Fruit fly (Drosophila melanogaster): ENCODE measurements around the gene lmgB.

- TF ChIP-seq EcR (GFP tag; optimal IDR thresholded peaks at IDR 0.05), result no peak
- TF ChIP-seq CG8478 (optimal IDR thresholded peaks at IDR 0.05), result no peak
- TF ChIP-seq usp (GFP tag; optimal IDR thresholded peaks at IDR 0.05), result no peak
- no peak for TF ChIP-seq psq (optimal IDR thresholded peaks at IDR 0.05)
- TF ChIP-seq pan (optimal IDR thresholded peaks at IDR 0.05), result no peak
- no peak for TF ChIP-seq Dll (optimal IDR thresholded peaks at IDR 0.05)
Measured at dm6 chr2L:8506729-8507128, 21.7 kb downstream of the lmgB start, which contains the start of gene Dh31.

All from whole organism.